Fruit fly (Drosophila melanogaster) whole organism, embryonic: Measurements from ENCODE around the gene PGRP-LA.

Source experiments
- Adf1 ChIP-seq: fragments of 200-800 bp; sonication (Bioruptor generic); IDR thresholded peaks from 2 replicates; pipeline ENCODE4 v1.3.6; 2022; ENCODE audit warnings: missing biosample characterization, missing genetic modification characterization
- B-H2 ChIP-seq: fragments of 200-800 bp; sonication (Bioruptor generic); optimal IDR thresholded peaks from 2 replicates; lab custom pipeline; 2018; ENCODE audit warnings: missing biosample characterization, mild to moderate bottlenecking, missing genetic modification characterization
- CG10565 ChIP-seq: fragments of 200-800 bp; sonication (Bioruptor generic); optimal IDR thresholded peaks from 3 replicates; lab custom pipeline; 2016; ENCODE audit warnings: missing biosample characterization, mild to moderate bottlenecking, missing genetic modification characterization
- CG10654 ChIP-seq: fragments of 200-800 bp; sonication (Bioruptor generic); optimal IDR thresholded peaks from 2 replicates; lab custom pipeline; 2016; ENCODE audit warnings: missing biosample characterization, missing genetic modification characterization
- CG11504 ChIP-seq: fragments of 200-800 bp; sonication (Bioruptor generic); optimal IDR thresholded peaks from 3 replicates; lab custom pipeline; 2019; ENCODE audit warnings: missing biosample characterization, mild to moderate bottlenecking, missing genetic modification characterization, moderate library complexity
- CG11723 ChIP-seq: fragments of 200-800 bp; sonication (Bioruptor generic); optimal IDR thresholded peaks from 2 replicates; lab custom pipeline; 2017; ENCODE audit warnings: missing biosample characterization, mild to moderate bottlenecking, missing genetic modification characterization
- CG12071 ChIP-seq: fragments of 200-800 bp; sonication (Bioruptor generic); optimal IDR thresholded peaks from 3 replicates; lab custom pipeline; 2018; ENCODE audit warnings: missing biosample characterization, mild to moderate bottlenecking, missing genetic modification characterization
- CG12299 ChIP-seq: fragments of 200-800 bp; sonication (Bioruptor generic); optimal IDR thresholded peaks from 2 replicates; lab custom pipeline; 2018; ENCODE audit warnings: missing biosample characterization, mild to moderate bottlenecking, missing genetic modification characterization
- CG12659 ChIP-seq: fragments of 200-800 bp; sonication (Bioruptor generic); optimal IDR thresholded peaks from 3 replicates; lab custom pipeline; 2017; ENCODE audit warnings: mild to moderate bottlenecking, missing biosample characterization, missing genetic modification reagents, missing genetic modification characterization
- CG32772 ChIP-seq: fragments of 200-800 bp; sonication (Bioruptor generic); IDR thresholded peaks from 2 replicates; pipeline ENCODE4 v1.3.6; 2022; ENCODE audit warnings: missing biosample characterization, missing genetic modification characterization
- CG3281 ChIP-seq: fragments of 200-800 bp; sonication (Bioruptor generic); optimal IDR thresholded peaks from 3 replicates; lab custom pipeline; 2017; ENCODE audit warnings: missing biosample characterization, mild to moderate bottlenecking, missing genetic modification characterization
- CG34376 ChIP-seq: fragments of 200-800 bp; sonication (Bioruptor generic); optimal IDR thresholded peaks from 2 replicates; lab custom pipeline; 2018; ENCODE audit warnings: missing biosample characterization, mild to moderate bottlenecking, missing genetic modification characterization
- CG4730 ChIP-seq: fragments of 200-800 bp; sonication (Bioruptor generic); IDR thresholded peaks from 2 replicates; pipeline ENCODE4 v1.3.6; 2022; ENCODE audit warnings: missing biosample characterization, missing genetic modification characterization
- CG4820 ChIP-seq: fragments of 200-800 bp; sonication (Bioruptor generic); optimal IDR thresholded peaks from 3 replicates; lab custom pipeline; 2016; ENCODE audit warnings: missing biosample characterization, missing genetic modification characterization
- CG6689 ChIP-seq: fragments of 200-800 bp; sonication (Bioruptor generic); IDR thresholded peaks from 2 replicates; pipeline ENCODE4 v1.3.6; 2022; ENCODE audit warnings: missing biosample characterization, missing genetic modification characterization
- CG8359 ChIP-seq: fragments of 200-800 bp; sonication (Bioruptor generic); optimal IDR thresholded peaks from 2 replicates; lab custom pipeline; 2017; ENCODE audit warnings: missing biosample characterization, mild to moderate bottlenecking, missing genetic modification characterization, borderline replicate concordance
- CG8478 ChIP-seq: fragments of >200 bp; optimal IDR thresholded peaks from 2 replicates; lab custom pipeline; 2018
- CHES-1-like ChIP-seq: fragments of 200-800 bp; sonication (Bioruptor generic); optimal IDR thresholded peaks from 2 replicates; lab custom pipeline; 2016; ENCODE audit warnings: missing biosample characterization, missing genetic modification characterization
- Camta ChIP-seq: fragments of 200-800 bp; sonication (Bioruptor generic); optimal IDR thresholded peaks from 2 replicates; lab custom pipeline; 2016; ENCODE audit warnings: missing biosample characterization, missing genetic modification characterization
- Fer2 ChIP-seq: fragments of 200-800 bp; sonication (Bioruptor generic); optimal IDR thresholded peaks from 2 replicates; lab custom pipeline; 2018; ENCODE audit warnings: missing biosample characterization, mild to moderate bottlenecking, missing genetic modification characterization, moderate library complexity
- HLH54F ChIP-seq: fragments of 200-800 bp; sonication (Bioruptor generic); optimal IDR thresholded peaks from 3 replicates; lab custom pipeline; 2016; ENCODE audit warnings: missing biosample characterization, missing genetic modification characterization
- Hand ChIP-seq: fragments of 200-800 bp; sonication (Bioruptor generic); optimal IDR thresholded peaks from 2 replicates; lab custom pipeline; 2017; ENCODE audit warnings: mild to moderate bottlenecking, missing biosample characterization, missing genetic modification reagents, missing genetic modification characterization
- Hey ChIP-seq: fragments of 200-800 bp; sonication (Bioruptor generic); optimal IDR thresholded peaks from 3 replicates; lab custom pipeline; 2018; ENCODE audit warnings: missing biosample characterization, mild to moderate bottlenecking, missing genetic modification characterization
- Hr78 ChIP-seq, 2 experiments: fragments of 200-800 bp in 1 of 2; fragments of >200 bp in 1 of 2; sonication (Bioruptor generic) in 1 of 2; optimal IDR thresholded peaks; 2 replicates each; lab custom pipeline; 2017 to 2019; ENCODE audit warnings: missing biosample characterization in 2 of 2, missing genetic modification characterization in 2 of 2, mild to moderate bottlenecking in 1 of 2, moderate library complexity in 1 of 2
- NC2β ChIP-seq: fragments of 200-800 bp; sonication (Bioruptor generic); optimal IDR thresholded peaks from 2 replicates; lab custom pipeline; 2016; ENCODE audit warnings: missing biosample characterization, missing genetic modification characterization
- NK7.1 ChIP-seq: fragments of 200-800 bp; sonication (Bioruptor generic); optimal IDR thresholded peaks from 3 replicates; lab custom pipeline; 2016; ENCODE audit warnings: missing biosample characterization, missing genetic modification characterization
- PHDP ChIP-seq: fragments of 200-800 bp; sonication (Bioruptor generic); optimal IDR thresholded peaks from 3 replicates; lab custom pipeline; 2018; ENCODE audit warnings: missing biosample characterization, mild to moderate bottlenecking, missing genetic modification characterization, moderate library complexity
- Six4 ChIP-seq: fragments of 200-800 bp; sonication (Bioruptor generic); optimal IDR thresholded peaks from 2 replicates; lab custom pipeline; 2016; ENCODE audit warnings: missing biosample characterization, missing genetic modification characterization
- Sox100B ChIP-seq: fragments of 200-800 bp; sonication (Bioruptor generic); optimal IDR thresholded peaks from 3 replicates; lab custom pipeline; 2018; ENCODE audit warnings: missing biosample characterization, mild to moderate bottlenecking, missing genetic modification characterization
- Vsx1 ChIP-seq: fragments of 200-800 bp; sonication (Bioruptor generic); optimal IDR thresholded peaks from 2 replicates; lab custom pipeline; 2017; ENCODE audit warnings: missing biosample characterization, mild to moderate bottlenecking, missing genetic modification characterization, missing genetic modification reagents
- ap ChIP-seq: fragments of 200-800 bp; sonication (Bioruptor generic); IDR thresholded peaks from 2 replicates; pipeline ENCODE4 v1.3.6; 2022; ENCODE audit warnings: missing biosample characterization, missing genetic modification characterization
- ato ChIP-seq: fragments of 200-800 bp; sonication (Bioruptor generic); IDR thresholded peaks from 2 replicates; pipeline ENCODE4 v1.3.6; 2022; ENCODE audit warnings: missing biosample characterization, missing genetic modification characterization; ENCODE audit not compliant: partially characterized antibody
- cas ChIP-seq: fragments of 200-800 bp; sonication (Bioruptor generic); IDR thresholded peaks from 2 replicates; pipeline ENCODE4 v1.3.6; 2022; ENCODE audit warnings: missing biosample characterization, missing genetic modification characterization
- danr ChIP-seq: fragments of 200-800 bp; sonication (Bioruptor generic); IDR thresholded peaks from 2 replicates; pipeline ENCODE4 v1.3.6; 2022; ENCODE audit warnings: missing biosample characterization, missing genetic modification characterization
- disco-r ChIP-seq: fragments of 200-800 bp; sonication (Bioruptor generic); optimal IDR thresholded peaks from 2 replicates; lab custom pipeline; 2016; ENCODE audit warnings: missing biosample characterization, missing genetic modification characterization
- dmrt99B ChIP-seq: fragments of 200-800 bp; sonication (Bioruptor generic); optimal IDR thresholded peaks from 2 replicates; lab custom pipeline; 2018; ENCODE audit warnings: missing biosample characterization, mild to moderate bottlenecking, missing genetic modification characterization, moderate library complexity
- eve ChIP-seq, 2 experiments: fragments of >200 bp; optimal IDR thresholded peaks; 2 replicates each; lab custom pipeline; 2017; ENCODE audit warnings: missing biosample characterization in 2 of 2, missing genetic modification characterization in 2 of 2
- fd64A ChIP-seq: fragments of 200-800 bp; sonication (Bioruptor generic); optimal IDR thresholded peaks from 3 replicates; lab custom pipeline; 2018; ENCODE audit warnings: missing biosample characterization, mild to moderate bottlenecking, missing genetic modification characterization
- gem ChIP-seq: fragments of 200-800 bp; sonication (Bioruptor generic); optimal IDR thresholded peaks from 2 replicates; lab custom pipeline; 2019; ENCODE audit warnings: missing biosample characterization, mild to moderate bottlenecking, missing genetic modification characterization, moderate library complexity
- gfzf ChIP-seq: fragments of 200-800 bp; sonication (Bioruptor generic); optimal IDR thresholded peaks from 2 replicates; lab custom pipeline; 2016; ENCODE audit warnings: missing biosample characterization, mild to moderate bottlenecking, missing genetic modification characterization, moderate library complexity
- hb ChIP-seq: fragments of 200-800 bp; sonication (Bioruptor generic); IDR thresholded peaks from 3 replicates; pipeline ENCODE4 v1.3.6; 2022; ENCODE audit warnings: missing biosample characterization, missing genetic modification characterization; ENCODE audit not compliant: partially characterized antibody
- lmd ChIP-seq: fragments of 200-800 bp; sonication (Bioruptor generic); IDR thresholded peaks from 2 replicates; pipeline ENCODE4 v1.3.6; 2022; ENCODE audit warnings: missing biosample characterization, missing genetic modification characterization
- luna ChIP-seq: fragments of 200-800 bp; sonication (Bioruptor generic); optimal IDR thresholded peaks from 2 replicates; lab custom pipeline; 2016; ENCODE audit warnings: missing biosample characterization, missing genetic modification characterization
- maf-S ChIP-seq: fragments of 200-800 bp; sonication (Bioruptor generic); optimal IDR thresholded peaks from 2 replicates; lab custom pipeline; 2016; ENCODE audit warnings: missing biosample characterization, missing genetic modification characterization
- odd ChIP-seq: fragments of 200-800 bp; sonication (Bioruptor generic); optimal IDR thresholded peaks from 2 replicates; lab custom pipeline; 2017; ENCODE audit warnings: missing biosample characterization, mild to moderate bottlenecking, missing genetic modification characterization
- p53 ChIP-seq: fragments of 200-800 bp; sonication (Bioruptor generic); optimal IDR thresholded peaks from 2 replicates; lab custom pipeline; 2016; ENCODE audit warnings: missing biosample characterization, missing genetic modification characterization
- pros ChIP-seq: fragments of 200-800 bp; sonication (Bioruptor generic); optimal IDR thresholded peaks from 3 replicates; lab custom pipeline; 2019; ENCODE audit warnings: missing biosample characterization, mild to moderate bottlenecking, missing genetic modification characterization, moderate library complexity
- schlank ChIP-seq: fragments of 200-800 bp; sonication (Bioruptor generic); optimal IDR thresholded peaks from 2 replicates; lab custom pipeline; 2018; ENCODE audit warnings: missing biosample characterization, mild to moderate bottlenecking, missing genetic modification characterization
- so ChIP-seq: fragments of 200-800 bp; sonication (Bioruptor generic); IDR thresholded peaks from 3 replicates; pipeline ENCODE4 v1.3.6; 2022; ENCODE audit warnings: missing biosample characterization, missing genetic modification characterization

PGRP-LA gene

dm6 chr3L:9383345-9384075, 49.4 kb downstream of the PGRP-LA start, which contains the start of gene Hsp27 (continued):
- TF ChIP-seq Vsx1 (GFP tag; lab: Kevin White, UChicago) (peak; percentile 96), CG10654 (GFP tag; lab: Kevin White, UChicago) (peak; percentile 98), ato (GFP tag; lab: Robert Waterston, UW) (no peak), CG8478 (lab: Kevin White, UChicago) (peak; percentile 27), CG12299 (peak; percentile 96), maf-S (GFP tag; lab: Kevin White, UChicago) (peak; percentile 91), Hey (tag; lab: Kevin White, UChicago) (peak; percentile 56), gfzf (GFP tag; lab: Kevin White, UChicago) (no peak), HLH54F (peak; percentile 86), NK7.1 (GFP tag; lab: Kevin White, UChicago) (peak; percentile 93), dmrt99B (tag; lab: Kevin White, UChicago) (peak; percentile 99), Adf1 (GFP tag; lab: Robert Waterston, UW) (peak; percentile 87), Sox100B (peak; percentile 97), gem (tag; lab: Kevin White, UChicago) (peak; percentile 99), cas (GFP tag; lab: Robert Waterston, UW) (peak; percentile 95), so (GFP tag; lab: Robert Waterston, UW) (peak; percentile 96), CG32772 (GFP tag; lab: Robert Waterston, UW) (peak; percentile 99), Six4 (GFP tag; lab: Kevin White, UChicago) (peak; percentile 97), PHDP (tag; lab: Kevin White, UChicago) (peak; percentile 98), p53 (GFP tag; lab: Kevin White, UChicago) (peak; percentile 76), CG12659 (GFP tag; lab: Kevin White, UChicago) (peak; percentile 97), B-H2 (GFP tag; lab: Kevin White, UChicago) (peak; percentile 75), disco-r (peak; percentile 87), ap (peak; percentile 95), CG8359 (GFP tag; lab: Kevin White, UChicago) (peak; percentile 94), danr (GFP tag; lab: Robert Waterston, UW) (peak; percentile 97), Fer2 (tag; lab: Kevin White, UChicago) (peak; percentile 88), hb (no peak), lmd (GFP tag; lab: Robert Waterston, UW) (peak; percentile 99), CG12071 (GFP tag; lab: Kevin White, UChicago) (peak; percentile 97), NC2β (peak; percentile 85), Hr78 (GFP tag; optimal IDR thresholded peaks at IDR 0.05; lab: Kevin White, UChicago) (peak in 1 of 2 experiments; percentile 92), eve (GFP tag; optimal IDR thresholded peaks at IDR 0.05; lab: Kevin White, UChicago) (no peak), CG3281 (GFP tag; lab: Kevin White, UChicago) (peak; percentile 97), pros (GFP tag; lab: Kevin White, UChicago) (no peak), fd64A (peak; percentile 96), Camta (GFP tag; lab: Kevin White, UChicago) (peak; percentile 98), CHES-1-like (GFP tag; lab: Kevin White, UChicago) (peak; percentile 83), CG10565 (peak; percentile 92), CG11723 (GFP tag; lab: Kevin White, UChicago) (peak; percentile 96), odd (GFP tag; lab: Kevin White, UChicago) (peak; percentile 95), CG4730 (GFP tag; lab: Robert Waterston, UW) (peak; percentile 98), luna (GFP tag; lab: Kevin White, UChicago) (peak; percentile 60), CG11504 (tag; lab: Kevin White, UChicago) (peak; percentile 97), CG4820 (peak; percentile 98), CG34376 (GFP tag; lab: Kevin White, UChicago) (peak; percentile 94), CG6689 (GFP tag; lab: Robert Waterston, UW) (peak; percentile 99), schlank (tag; lab: Kevin White, UChicago) (peak; percentile 94), Hand (GFP tag; lab: Kevin White, UChicago) (peak; percentile 92)
